Worm (Caenorhabditis elegans) whole organism, L2 larva: ENCODE data around the gene F11A10.5.
"Not testable (repeated sequence)": the region's sequence is repeated elsewhere in the genome, so short reads cannot be mapped to it uniquely, and the experiment has no call there.

Experiments
- C34F6.9 ChIP-seq: fragments of 150-350 bp; optimal IDR thresholded peaks from 2 replicates; lab custom pipeline; 2014; ENCODE audit warnings: missing biosample characterization, missing genetic modification characterization
- F13H6.1 ChIP-seq: sonication (generic microtip); optimal IDR thresholded peaks from 2 replicates; lab custom pipeline; 2016; ENCODE audit warnings: missing genetic modification characterization, missing compliant biosample characterization
- Y55F3AM.14 ChIP-seq: fragments of 200-800 bp; sonication (Bioruptor generic); optimal IDR thresholded peaks from 2 replicates; lab custom pipeline; 2018; ENCODE audit warnings: mild to moderate bottlenecking, missing genetic modification characterization, missing compliant biosample characterization
- ZK546.5 ChIP-seq: sonication (generic microtip); optimal IDR thresholded peaks from 2 replicates; lab custom pipeline; 2017; ENCODE audit warnings: missing biosample characterization, missing genetic modification characterization
- alr-1 ChIP-seq: fragments of 150-350 bp; optimal IDR thresholded peaks from 2 replicates; lab custom pipeline; 2014; ENCODE audit warnings: missing biosample characterization, missing genetic modification characterization
- aly-2 ChIP-seq: fragments of 150-350 bp; optimal IDR thresholded peaks from 2 replicates; lab custom pipeline; 2014; ENCODE audit warnings: missing biosample characterization, missing genetic modification characterization
- ceh-16 ChIP-seq: fragments of 150-350 bp; optimal IDR thresholded peaks from 2 replicates; lab custom pipeline; 2014; ENCODE audit warnings: missing biosample characterization, missing genetic modification characterization
- dmd-4 ChIP-seq: sonication (generic microtip); optimal IDR thresholded peaks from 2 replicates; lab custom pipeline; 2017; ENCODE audit warnings: missing biosample characterization, missing genetic modification characterization
- fos-1 ChIP-seq: fragments of 150-350 bp; optimal IDR thresholded peaks from 2 replicates; lab custom pipeline; 2014; ENCODE audit warnings: missing biosample characterization, missing genetic modification characterization
- gmeb-1 ChIP-seq: fragments of 150-350 bp; optimal IDR thresholded peaks from 2 replicates; lab custom pipeline; 2014; ENCODE audit warnings: missing biosample characterization, missing genetic modification characterization
- lsy-2 ChIP-seq, 2 experiments: fragments of 150-350 bp in 1 of 2; sonication (generic microtip) in 1 of 2; optimal IDR thresholded peaks; 2 replicates each; lab custom pipeline; 2014 to 2017; ENCODE audit warnings: missing biosample characterization in 2 of 2, missing genetic modification characterization in 2 of 2
- mbf-1 ChIP-seq: sonication (generic microtip); optimal IDR thresholded peaks from 2 replicates; lab custom pipeline; 2017; ENCODE audit warnings: missing biosample characterization, missing genetic modification characterization
- nhr-10 ChIP-seq: sonication (generic microtip); optimal IDR thresholded peaks from 2 replicates; lab custom pipeline; 2017; ENCODE audit warnings: missing biosample characterization, missing genetic modification characterization
- nhr-129 ChIP-seq: fragments of 150-350 bp; optimal IDR thresholded peaks from 2 replicates; lab custom pipeline; 2014; ENCODE audit warnings: missing biosample characterization, missing genetic modification characterization
- nhr-23 ChIP-seq: fragments of 150-350 bp; optimal IDR thresholded peaks from 2 replicates; lab custom pipeline; 2014; ENCODE audit warnings: missing biosample characterization, missing genetic modification reagents, missing genetic modification characterization
- nhr-237 ChIP-seq: fragments of 150-350 bp; optimal IDR thresholded peaks from 2 replicates; lab custom pipeline; 2014; ENCODE audit warnings: missing biosample characterization, missing genetic modification characterization
- nhr-77 ChIP-seq: fragments of 150-350 bp; optimal IDR thresholded peaks from 2 replicates; lab custom pipeline; 2014; ENCODE audit warnings: missing biosample characterization, missing genetic modification characterization
- peb-1 ChIP-seq: fragments of 150-350 bp; optimal IDR thresholded peaks from 2 replicates; lab custom pipeline; 2014; ENCODE audit warnings: missing biosample characterization, missing genetic modification characterization
- skn-1 ChIP-seq: sonication (generic microtip); optimal IDR thresholded peaks from 2 replicates; lab custom pipeline; 2017; ENCODE audit warnings: missing biosample characterization, missing genetic modification characterization
- sma-3 ChIP-seq: sonication (generic microtip); optimal IDR thresholded peaks from 2 replicates; lab custom pipeline; 2016; ENCODE audit warnings: missing genetic modification reagents, missing genetic modification characterization, missing compliant biosample characterization
- sma-9 ChIP-seq, 2 experiments: fragments of 150-350 bp in 1 of 2; sonication (generic microtip) in 1 of 2; optimal IDR thresholded peaks; 2 replicates each; lab custom pipeline; 2014 to 2016; ENCODE audit warnings: missing genetic modification characterization in 2 of 2, mild to moderate bottlenecking in 1 of 2, missing biosample characterization in 1 of 2, missing compliant biosample characterization in 1 of 2, missing genetic modification reagents in 1 of 2, moderate library complexity in 1 of 2
- snpc-4 ChIP-seq: fragments of 150-350 bp; optimal IDR thresholded peaks from 2 replicates; lab custom pipeline; 2014; ENCODE audit warnings: missing biosample characterization, missing genetic modification characterization
- unc-39 ChIP-seq: fragments of 150-350 bp; optimal IDR thresholded peaks from 2 replicates; lab custom pipeline; 2014; ENCODE audit warnings: missing biosample characterization, missing genetic modification characterization
- unc-62 ChIP-seq: fragments of 150-350 bp; optimal IDR thresholded peaks from 2 replicates; lab custom pipeline; 2014; ENCODE audit warnings: missing biosample characterization, missing genetic modification reagents, missing genetic modification characterization
- zag-1 ChIP-seq: fragments of 150-350 bp; optimal IDR thresholded peaks from 2 replicates; lab custom pipeline; 2014; ENCODE audit warnings: missing biosample characterization, missing genetic modification characterization
- ztf-1 ChIP-seq: fragments of 200-800 bp; sonication (Bioruptor generic); conservative IDR thresholded peaks from 2 replicates; pipeline ENCODE4 v1.3.6; 2022; ENCODE audit warnings: missing genetic modification characterization, missing compliant biosample characterization
- ztf-11 ChIP-seq: sonication (generic microtip); optimal IDR thresholded peaks from 2 replicates; lab custom pipeline; 2017; ENCODE audit warnings: missing biosample characterization, missing genetic modification characterization
- ztf-4 ChIP-seq: fragments of 150-350 bp; optimal IDR thresholded peaks from 2 replicates; lab custom pipeline; 2014; ENCODE audit warnings: missing biosample characterization, missing genetic modification characterization

F11A10.5 gene

ce11 chrIV:12131308-12132072 lies 37.6 kb downstream of the F11A10.5 start:
- TF ChIP-seq snpc-4 (tag; lab: Kevin White, UChicago) (peak; percentile 59), nhr-129 (tag; lab: Kevin White, UChicago) (peak; percentile 11), ceh-16 (tag; lab: Kevin White, UChicago) (no peak), ztf-11 (tag; lab: Kevin White, UChicago) (no peak)

ce11 chrIV:12133776-12134175 lies 39.9 kb downstream of the F11A10.5 start:
- TF ChIP-seq zag-1 (no peak), peb-1 (no peak), unc-39 (tag; lab: Kevin White, UChicago) (no peak), ztf-11 (tag; lab: Kevin White, UChicago) (no peak), dmd-4 (tag; lab: Kevin White, UChicago) (no peak), fos-1 (tag; lab: Kevin White, UChicago) (no peak), nhr-129 (tag; lab: Kevin White, UChicago) (peak; percentile 13)

ce11 chrIV:12134991-12135390 lies 41.1 kb downstream of the F11A10.5 start:
- TF ChIP-seq zag-1 (no peak), mbf-1 (tag; lab: Kevin White, UChicago) (no peak), Y55F3AM.14 (GFP tag; lab: Kevin White, UChicago) (no peak), ztf-4 (no peak), sma-9 (GFP tag; optimal IDR thresholded peaks at IDR 0.05; lab: Kevin White, UChicago) (no peak), sma-9 (tag; optimal IDR thresholded peaks at IDR 0.05; lab: Kevin White, UChicago) (no peak), alr-1 (tag; lab: Kevin White, UChicago) (no peak), C34F6.9 (no peak), ceh-16 (tag; lab: Kevin White, UChicago) (no peak), unc-62 (GFP tag; lab: Kevin White, UChicago) (no peak), F13H6.1 (tag; lab: Kevin White, UChicago) (no peak), peb-1 (no peak), ztf-1 (GFP tag; lab: Robert Waterston, UW) (no peak), nhr-129 (tag; lab: Kevin White, UChicago) (no peak), lsy-2 (tag; optimal IDR thresholded peaks at IDR 0.05; lab: Kevin White, UChicago) (no peak)

ce11 chrIV:12138093-12138492 lies 44.2 kb downstream of the F11A10.5 start, which contains the start of gene B0001.4:
B0001.4 (minus strand) TSS chrIV:12138193.
- TF ChIP-seq snpc-4 (tag; lab: Kevin White, UChicago); lsy-2 (tag; optimal IDR thresholded peaks at IDR 0.05; lab: Kevin White, UChicago); peb-1: not testable (repeated sequence)

- no peak for TF ChIP-seq nhr-10
- no peak for TF ChIP-seq dmd-4 (tag; lab: Kevin White, UChicago)
- TF ChIP-seq ztf-11 (tag; lab: Kevin White, UChicago) = no peak
- TF ChIP-seq peb-1 = no peak
- no peak for TF ChIP-seq sma-9 (GFP tag; optimal IDR thresholded peaks at IDR 0.05; lab: Kevin White, UChicago)
- no peak for TF ChIP-seq sma-9 (tag; optimal IDR thresholded peaks at IDR 0.05; lab: Kevin White, UChicago)
- no peak for TF ChIP-seq nhr-237 (tag; lab: Kevin White, UChicago)
- TF ChIP-seq gmeb-1 (tag; lab: Kevin White, UChicago) = no peak
- TF ChIP-seq aly-2 (tag; lab: Kevin White, UChicago) = no peak
- no peak for TF ChIP-seq skn-1
Measured at ce11 chrIV:12140959-12141358, 47.0 kb downstream of the F11A10.5 start, which contains the start of gene B0001.8. B0001.8 (minus strand) TSS chrIV:12141059.

ce11 chrIV:12143231-12143630 lies 49.3 kb downstream of the F11A10.5 start, which contains the start of gene B0001.5:
B0001.5 (minus strand) TSS chrIV:12143331.
- TF ChIP-seq gmeb-1 (tag; lab: Kevin White, UChicago) = no peak
- TF ChIP-seq sma-3 (GFP tag; lab: Kevin White, UChicago) = no peak
- TF ChIP-seq Y55F3AM.14 (GFP tag; lab: Kevin White, UChicago) = no peak
- no peak for TF ChIP-seq ZK546.5 (tag; lab: Kevin White, UChicago)
- no peak for TF ChIP-seq nhr-77 (tag; lab: Kevin White, UChicago)
- no peak for TF ChIP-seq aly-2 (tag; lab: Kevin White, UChicago)
- no peak for TF ChIP-seq peb-1
- no peak for TF ChIP-seq F13H6.1 (tag; lab: Kevin White, UChicago)
- TF ChIP-seq nhr-23 = no peak
- no peak for TF ChIP-seq zag-1
